Worm (Caenorhabditis elegans) whole organism, dauer: ENCODE results near the gene F54D5.15.

ENCODE experiments used
- unc-62 ChIP-seq: sonication (generic microtip); optimal IDR thresholded peaks from 2 replicates; lab custom pipeline; 2017; ENCODE audit warnings: missing biosample characterization, missing genetic modification reagents, missing genetic modification characterization

Gene F54D5.15

DNA sequence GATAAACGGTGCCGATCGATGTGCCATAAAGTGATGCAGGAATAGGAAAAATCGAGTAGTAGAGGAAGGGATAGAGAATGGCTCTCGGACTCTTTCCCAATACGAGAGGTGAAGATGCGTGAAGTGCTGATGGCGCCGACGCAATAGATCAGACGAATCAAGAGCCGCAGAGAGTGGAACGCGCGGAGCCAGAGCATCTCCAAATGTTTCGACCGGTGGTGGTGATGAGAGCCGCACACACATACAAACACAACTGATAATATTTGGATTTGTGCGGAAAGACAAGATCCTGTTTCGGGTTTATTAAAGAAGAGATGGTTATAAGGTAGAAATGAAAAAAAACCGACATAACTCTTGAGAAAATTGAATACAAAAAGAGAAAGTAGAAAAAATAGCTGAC, at the start of gene F54D5.15:
Gene F54D5.15, minus strand, starts transcription at position 101 of the 400 bp plus-strand sequence.
- no peak for TF ChIP-seq unc-62 (GFP tag; lab: Kevin White, UChicago)

DNA sequence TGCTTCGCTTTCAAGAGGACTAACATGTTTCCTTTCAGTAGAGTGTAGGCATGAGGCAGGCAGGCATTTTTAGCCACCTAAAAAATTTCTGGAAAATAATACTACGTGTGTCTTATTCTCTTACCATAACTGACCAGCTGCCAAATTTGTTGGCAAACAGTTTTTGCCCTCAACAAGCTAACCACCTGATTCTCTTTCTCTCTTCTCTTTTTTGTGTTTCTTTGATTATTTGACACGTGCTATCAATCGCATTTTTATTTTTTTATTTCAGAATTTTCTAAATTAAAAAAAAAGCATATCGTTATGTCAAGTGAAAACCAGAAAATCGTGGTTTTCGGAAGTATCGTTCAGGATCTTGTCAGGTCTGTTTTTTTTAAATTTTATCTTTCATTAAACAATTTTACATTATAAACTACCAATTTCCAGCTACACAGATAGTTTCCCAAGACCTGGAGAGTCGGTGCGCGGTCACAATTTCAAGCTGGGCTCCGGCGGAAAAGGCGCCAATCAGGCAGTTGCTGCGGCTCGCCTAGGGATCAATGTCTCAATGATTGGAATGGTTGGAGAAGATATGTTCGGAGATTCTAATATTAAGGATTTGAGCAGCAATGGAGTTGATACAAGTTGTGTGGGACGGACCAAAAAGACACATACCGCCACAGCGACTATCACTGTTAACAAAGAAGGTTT, 48.2 kb upstream of the F54D5.15 start, which contains the start of gene F07A11.5:
Gene F07A11.5, plus strand, starts transcription at position 267 of the 690 bp plus-strand sequence.
- no peak for TF ChIP-seq unc-62 (GFP tag; lab: Kevin White, UChicago)

DNA sequence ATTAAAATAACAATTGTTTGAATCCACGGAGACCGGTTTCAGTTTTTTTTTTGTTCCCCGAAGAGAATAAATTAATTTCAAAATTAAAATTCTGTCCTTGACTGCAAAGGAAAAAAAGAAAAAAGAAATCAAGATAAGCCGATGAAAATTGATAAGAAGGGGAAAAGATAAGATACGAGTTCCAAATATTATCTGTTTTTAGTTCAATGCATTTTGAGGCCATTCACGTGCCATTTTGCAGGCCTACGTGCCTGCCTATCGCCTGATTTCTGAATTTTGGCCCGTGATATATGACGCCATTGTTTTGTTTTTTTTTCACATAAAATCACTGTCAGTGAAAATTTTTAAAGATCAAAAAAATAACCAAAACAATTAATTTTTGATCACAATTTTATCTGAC, 47.4 kb upstream of the F54D5.15 start:
- TF ChIP-seq unc-62 (GFP tag; lab: Kevin White, UChicago) = no peak

DNA sequence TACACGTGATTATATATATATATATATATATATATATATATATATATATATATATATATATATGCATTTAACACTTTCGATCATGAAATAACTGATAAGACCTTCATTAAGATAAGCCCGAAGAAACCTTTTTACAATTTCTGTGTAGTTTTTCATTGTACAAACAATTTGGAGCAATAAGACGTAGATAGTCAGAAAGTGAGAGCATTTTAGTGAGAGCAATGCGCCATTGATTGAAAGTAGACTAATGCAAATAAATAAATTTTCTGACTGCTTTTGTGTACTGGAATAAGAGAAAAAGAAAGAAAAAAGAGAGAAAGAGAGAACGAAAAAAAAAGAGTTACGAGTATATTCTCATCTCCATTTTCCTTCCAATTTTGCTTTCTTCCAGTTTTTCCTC, 40.6 kb upstream of the F54D5.15 start:
- no peak for TF ChIP-seq unc-62 (GFP tag; lab: Kevin White, UChicago)

DNA sequence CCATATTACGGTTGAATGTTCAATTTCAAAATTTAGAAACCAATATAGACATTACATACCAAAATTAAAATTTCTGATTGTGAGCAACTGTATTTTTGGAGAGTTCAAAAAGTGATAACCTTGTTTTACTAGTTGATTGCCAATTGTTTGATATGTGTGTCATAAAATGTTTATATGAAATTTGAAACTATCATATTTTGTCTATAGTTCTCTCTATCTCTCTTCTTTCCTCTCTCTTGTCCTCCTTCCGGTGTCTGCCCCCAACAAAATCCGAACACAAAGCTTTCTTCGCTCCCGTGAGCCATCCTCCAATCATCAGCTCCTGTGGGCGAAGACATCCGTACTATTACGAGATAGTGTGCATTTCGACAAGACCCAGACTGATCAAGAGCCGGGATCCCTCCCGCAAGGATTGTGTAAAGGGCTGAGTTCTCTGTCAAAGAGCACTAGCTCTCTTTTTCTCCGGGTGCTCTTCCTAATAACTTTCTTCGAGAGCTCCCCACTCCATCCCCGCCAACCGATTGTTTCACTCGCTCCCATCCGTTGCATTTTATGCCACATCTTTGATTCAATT, 38.4 kb upstream of the F54D5.15 start:
- TF ChIP-seq unc-62 (GFP tag; lab: Kevin White, UChicago) = no peak

DNA sequence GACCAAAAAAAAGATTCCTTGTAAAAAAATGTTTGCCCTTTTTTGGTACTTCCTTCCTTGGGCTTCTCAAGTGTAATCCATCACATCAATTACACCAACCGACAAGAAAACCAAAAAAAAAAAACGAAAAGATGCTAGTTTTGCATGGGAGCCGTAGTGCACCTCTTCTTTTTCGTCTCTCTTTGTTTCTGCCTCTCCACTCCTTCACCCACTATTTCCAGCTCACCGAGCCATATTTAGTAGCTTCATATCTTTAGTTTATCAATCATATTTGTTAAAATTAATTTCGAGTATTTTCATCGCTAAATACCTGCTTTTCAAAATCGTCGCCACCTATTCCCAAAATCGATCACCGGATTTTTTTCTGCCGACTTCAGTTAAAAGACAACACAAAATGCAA, 36.7 kb upstream of the F54D5.15 start, which contains the start of gene F07A11.4:
Gene F07A11.4, plus strand, starts transcription at position 301 of the 400 bp plus-strand sequence.
- no peak for TF ChIP-seq unc-62 (GFP tag; lab: Kevin White, UChicago)

DNA sequence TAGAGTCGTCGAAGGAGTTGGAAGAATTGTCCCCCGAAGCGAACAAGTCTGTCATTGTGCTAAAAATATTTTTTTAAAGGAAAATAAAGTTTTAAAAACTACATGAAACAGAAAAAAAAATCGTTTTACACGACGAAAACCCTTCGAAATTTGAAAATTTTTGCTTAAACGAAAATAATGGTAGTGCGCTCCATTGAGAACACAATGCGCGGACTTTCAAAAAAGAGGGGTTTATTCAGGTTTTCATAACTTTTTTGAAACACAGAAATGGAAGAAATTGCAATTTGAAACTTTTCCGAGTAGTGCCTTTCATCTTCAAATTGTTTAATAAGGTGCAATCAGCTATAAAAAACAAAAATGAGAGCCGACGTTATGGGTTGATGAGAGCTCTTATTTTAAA, 35.7 kb upstream of the F54D5.15 start, which contains the start of gene npp-5:
Gene npp-5, minus strand, starts transcription at position 59 of the 400 bp plus-strand sequence.
- no peak for TF ChIP-seq unc-62 (GFP tag; lab: Kevin White, UChicago)

DNA sequence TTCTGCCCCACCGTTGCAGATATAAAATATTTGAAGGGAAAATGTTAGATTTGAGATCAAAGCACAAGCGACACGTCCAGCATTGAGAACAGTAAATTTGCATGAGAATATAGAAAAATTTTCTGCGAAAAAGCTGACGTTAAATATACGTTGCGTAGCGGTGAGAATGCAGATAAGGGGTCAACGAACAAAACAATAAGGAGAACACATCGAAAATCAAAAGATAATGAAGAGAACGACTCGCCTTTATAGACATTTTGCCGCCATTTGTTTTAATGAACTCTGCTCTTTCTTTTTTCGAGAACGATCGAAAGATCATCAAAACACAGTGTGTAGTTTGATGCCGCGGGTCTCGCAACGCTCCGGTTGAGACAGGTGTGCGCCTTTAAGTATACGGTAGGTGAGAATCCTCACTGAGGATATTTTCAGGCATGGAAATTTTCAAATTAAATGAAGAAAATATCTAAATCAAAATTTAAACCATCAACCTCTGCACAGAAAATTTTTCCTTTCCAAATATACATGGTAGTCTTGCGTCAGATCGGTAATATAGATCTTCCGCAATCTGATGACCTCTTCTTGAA, 32.2 kb upstream of the F54D5.15 start:
- no peak for TF ChIP-seq unc-62 (GFP tag; lab: Kevin White, UChicago)

DNA sequence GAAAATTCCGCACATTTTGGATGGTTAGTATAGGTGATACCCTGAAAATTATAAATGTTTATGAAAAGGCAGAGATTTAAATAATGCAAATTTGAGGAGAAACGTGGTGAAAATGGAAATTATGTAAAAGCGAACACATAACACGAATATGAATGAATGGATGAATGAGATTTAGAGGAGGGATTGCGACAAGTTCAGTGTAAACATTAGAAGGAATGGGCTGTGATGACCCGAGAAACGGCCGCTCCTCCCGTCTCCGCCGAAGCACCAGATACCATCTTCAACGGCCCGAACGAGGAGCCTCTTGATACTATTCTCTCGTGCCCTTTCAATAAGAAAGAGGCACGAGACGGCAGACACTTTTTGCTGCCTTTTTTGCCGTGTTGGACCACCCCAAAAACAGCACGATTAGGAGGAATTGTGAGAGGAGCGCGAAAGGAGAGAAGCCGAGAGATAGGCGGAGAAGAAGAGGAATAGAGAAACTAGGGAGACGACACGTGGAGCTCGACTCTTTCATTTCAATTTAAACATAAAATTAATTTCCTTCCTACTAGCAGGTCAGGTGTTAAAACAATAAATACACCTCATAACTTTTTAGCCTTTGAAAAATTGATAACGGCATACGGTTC, 31.5 kb upstream of the F54D5.15 start, which contains the start of gene gfat-1:
Gene gfat-1, minus strand, starts transcription at position 51 of the 629 bp plus-strand sequence.
- TF ChIP-seq unc-62 (GFP tag; lab: Kevin White, UChicago) = no peak

DNA sequence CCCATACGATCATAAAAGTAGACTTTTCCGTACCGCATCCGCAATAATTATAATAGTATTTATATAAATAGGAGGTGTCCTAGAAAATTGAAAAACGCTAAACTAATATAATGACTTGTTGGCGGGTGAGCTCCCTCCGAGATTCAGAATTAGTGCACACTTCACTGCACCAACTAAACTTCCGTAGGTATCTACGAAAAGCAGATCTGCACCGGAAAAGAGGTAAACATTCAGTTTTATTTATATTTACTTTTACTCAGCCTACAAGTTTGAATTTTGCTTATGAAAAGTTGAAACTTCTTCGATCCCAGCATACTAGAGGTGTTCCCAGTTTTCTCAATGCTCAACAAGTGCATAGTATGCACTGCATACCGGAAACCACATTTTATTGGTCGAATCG, 28.0 kb upstream of the F54D5.15 start, which contains the start of gene F07A11.1:
Gene F07A11.1, minus strand, starts transcription at position 101 of the 400 bp plus-strand sequence.
- TF ChIP-seq unc-62 (GFP tag; lab: Kevin White, UChicago) = no peak

DNA sequence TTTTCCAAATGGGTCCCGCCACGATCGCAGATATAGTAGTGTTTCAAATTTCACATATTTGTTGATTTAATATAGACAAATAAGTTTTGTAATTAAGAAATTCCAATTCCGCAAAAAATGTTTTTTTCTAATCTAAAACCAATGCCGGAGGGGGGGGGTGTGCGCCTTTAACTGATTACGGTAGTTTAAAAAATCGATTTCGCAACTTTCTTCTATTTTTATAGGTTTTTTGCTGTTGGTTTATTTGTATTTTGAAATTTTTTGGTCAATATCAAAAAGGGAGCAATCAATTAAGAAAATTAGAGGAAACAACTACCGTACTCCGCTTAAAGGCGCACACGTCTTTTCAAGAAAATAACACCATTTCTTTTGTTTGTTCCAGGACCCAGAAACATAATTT, 27.5 kb upstream of the F54D5.15 start:
- no peak for TF ChIP-seq unc-62 (GFP tag; lab: Kevin White, UChicago)

DNA sequence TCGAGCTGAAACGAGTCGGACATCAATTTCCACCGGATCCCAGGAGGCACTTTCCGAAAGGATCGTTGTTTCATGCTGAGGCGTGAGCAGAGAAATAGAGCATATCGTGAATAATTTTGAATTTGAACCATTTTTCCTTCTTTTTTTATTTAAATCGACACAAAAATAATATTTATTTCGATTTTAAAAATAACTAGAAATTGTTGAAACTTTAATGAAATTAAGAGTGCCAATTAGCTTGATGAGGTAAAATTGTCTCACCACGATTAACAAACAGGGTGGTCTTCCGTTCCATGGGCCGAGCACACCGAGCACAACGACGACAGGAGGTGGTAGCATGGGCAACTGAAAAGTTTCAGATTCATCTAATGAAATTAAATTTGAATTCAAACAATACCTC, 24.3 kb upstream of the F54D5.15 start:
- TF ChIP-seq unc-62 (GFP tag; lab: Kevin White, UChicago) = no peak

DNA sequence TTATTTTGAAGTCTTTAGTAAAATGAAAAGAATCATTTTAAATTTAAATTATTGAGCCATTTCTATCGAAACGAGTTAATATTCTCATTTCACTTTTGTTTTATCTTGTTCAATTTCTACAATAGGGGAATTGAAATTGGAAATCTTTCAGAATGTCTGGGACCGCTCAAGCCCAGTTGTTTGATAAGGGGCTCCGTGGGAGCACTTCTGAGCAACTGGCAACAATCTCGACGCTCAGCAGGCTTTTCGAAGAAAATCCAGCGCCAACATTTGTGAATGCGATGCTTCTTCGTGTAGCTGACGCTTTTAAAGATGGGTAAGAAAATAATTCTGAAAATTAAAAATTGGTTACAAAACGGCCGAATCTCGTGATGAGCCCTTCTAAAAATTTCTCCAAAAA, 18.7 kb upstream of the F54D5.15 start, which contains the start of gene ints-7:
Gene ints-7, plus strand, starts transcription at position 152 of the 400 bp plus-strand sequence.
- no peak for TF ChIP-seq unc-62 (GFP tag; lab: Kevin White, UChicago)

DNA sequence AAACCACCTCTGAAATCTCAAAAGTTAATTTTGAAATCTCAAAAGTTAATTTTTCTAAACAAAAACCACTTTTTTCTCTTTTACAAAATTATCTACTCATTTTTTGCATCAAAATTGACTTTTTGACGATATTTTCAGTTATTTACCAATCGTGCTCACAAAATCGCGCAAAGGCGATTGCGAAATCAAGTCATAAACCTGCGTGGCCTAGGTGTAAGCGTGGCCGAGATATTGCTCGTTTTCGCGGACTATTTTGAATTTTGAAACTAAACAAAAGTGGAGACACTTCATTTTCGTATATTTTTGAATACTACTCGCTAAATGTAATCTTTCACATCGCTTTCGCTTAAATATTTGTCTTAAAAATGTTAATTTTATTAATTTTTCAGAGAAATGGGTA, 14.3 kb upstream of the F54D5.15 start, which contains the start of gene smc-6:
Gene smc-6, plus strand, starts transcription at position 390 of the 400 bp plus-strand sequence.
- TF ChIP-seq unc-62 (GFP tag; lab: Kevin White, UChicago) = no peak

DNA sequence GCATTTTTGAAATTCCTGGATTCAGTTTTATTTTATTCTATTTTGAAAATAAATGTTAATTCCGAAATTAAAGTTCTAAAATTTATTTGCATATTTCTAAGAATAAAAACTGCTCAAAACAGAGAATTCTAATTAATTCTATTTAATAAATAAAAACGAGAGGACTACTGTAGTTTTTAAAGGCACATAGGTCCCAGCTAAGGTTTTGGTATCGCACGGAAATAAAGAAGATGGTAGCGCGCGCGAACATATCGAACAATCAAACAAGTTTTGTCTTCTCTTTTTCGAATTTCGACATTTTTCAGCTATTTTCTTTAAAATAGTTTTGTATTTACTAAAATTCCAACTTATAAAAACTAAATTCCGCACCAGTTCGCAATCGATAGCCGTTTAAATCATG, 13.8 kb upstream of the F54D5.15 start:
- TF ChIP-seq unc-62 (GFP tag; lab: Kevin White, UChicago) = no peak

DNA sequence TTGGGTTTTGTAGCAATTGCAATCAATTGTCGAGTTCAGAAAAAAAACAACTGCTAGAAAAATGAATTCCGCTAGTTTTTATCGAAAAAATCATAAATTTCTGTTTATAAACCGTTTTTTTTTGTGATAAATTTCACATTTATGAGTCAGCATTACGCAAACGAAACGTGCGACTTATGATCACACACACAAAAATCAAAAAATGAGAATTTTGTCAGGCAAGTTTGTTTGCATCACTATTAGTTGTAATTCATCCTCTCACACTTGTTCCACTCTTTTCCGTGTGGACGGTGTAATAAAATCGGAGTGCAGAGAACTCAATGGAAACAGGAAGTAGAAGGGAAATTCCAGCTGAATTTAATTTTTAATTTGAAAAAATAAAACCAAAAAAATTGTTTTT, 13.4 kb upstream of the F54D5.15 start, which contains the start of gene pcs-1:
Gene pcs-1, minus strand, starts transcription at position 344 of the 400 bp plus-strand sequence.
- no peak for TF ChIP-seq unc-62 (GFP tag; lab: Kevin White, UChicago)
